Fruit fly (Drosophila melanogaster): Measurements from ENCODE around the gene Madm.

DNA sequence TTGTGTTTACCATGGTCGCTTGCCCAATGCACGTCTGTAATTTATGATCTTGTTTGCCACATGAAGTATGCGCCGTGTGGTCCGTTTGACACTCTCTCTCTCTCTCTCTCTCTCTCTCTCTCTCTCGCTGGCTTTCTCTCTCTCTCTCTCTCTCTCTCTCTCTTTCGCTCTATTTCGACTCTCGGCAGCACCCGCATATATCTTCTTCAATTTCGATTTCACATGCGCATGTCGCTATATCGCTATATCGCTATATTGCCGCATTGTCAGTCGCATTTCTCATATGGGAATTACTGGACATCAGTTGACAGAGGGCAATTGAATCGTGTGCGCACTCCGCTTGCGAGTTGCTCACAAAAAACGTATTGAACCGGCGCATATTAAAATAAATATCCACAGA, 41.2 kb upstream of the Madm start:
- TF ChIP-seq dmrt93B (GFP tag; optimal IDR thresholded peaks at IDR 0.05) (no peak), lola (GFP tag; optimal IDR thresholded peaks at IDR 0.05) (no peak), woc (GFP tag; optimal IDR thresholded peaks at IDR 0.05) (no peak), tai (GFP tag; optimal IDR thresholded peaks at IDR 0.05) (no peak), Mio (GFP tag; optimal IDR thresholded peaks at IDR 0.05) (no peak), psq (GFP tag; optimal IDR thresholded peaks at IDR 0.05) (no peak), h (GFP tag; optimal IDR thresholded peaks at IDR 0.05) (no peak)
